Worm (Caenorhabditis elegans) whole organism, L4 larva: ENCODE results near the gene anoh-2.

Experiments used
- D1046.2 ChIP-seq: fragments of 200-800 bp; sonication (Bioruptor generic); IDR thresholded peaks from 2 replicates; pipeline ENCODE4 v1.3.6; 2022; ENCODE audit warnings: missing genetic modification characterization, missing compliant biosample characterization
- F37D6.2 ChIP-seq: sonication (generic microtip); optimal IDR thresholded peaks from 2 replicates; lab custom pipeline; 2016; ENCODE audit warnings: mild to moderate bottlenecking, missing genetic modification characterization, missing compliant biosample characterization
- F44E2.7 ChIP-seq: fragments of 200-800 bp; sonication (Bioruptor generic); IDR thresholded peaks from 2 replicates; pipeline ENCODE4 v2.1.2; 2022; ENCODE audit warnings: missing genetic modification characterization, missing compliant biosample characterization
- F49E8.2 ChIP-seq: sonication (generic microtip); optimal IDR thresholded peaks from 2 replicates; lab custom pipeline; 2016; ENCODE audit warnings: missing compliant biosample characterization, mild to moderate bottlenecking, missing genetic modification characterization, borderline replicate concordance
- T26A8.4 ChIP-seq: fragments of 200-800 bp; sonication (Bioruptor generic); IDR thresholded peaks from 2 replicates; pipeline ENCODE4 v1.3.6; 2022; ENCODE audit warnings: missing genetic modification characterization, missing compliant biosample characterization
- ZK546.5 ChIP-seq, 2 experiments: sonication (generic microtip); optimal IDR thresholded peaks; 2 replicates each; lab custom pipeline; 2017; ENCODE audit warnings: missing biosample characterization in 2 of 2, missing genetic modification characterization in 2 of 2
- aha-1 ChIP-seq: fragments of 150-350 bp; peaks from one replicate; lab custom pipeline; 2014; ENCODE audit warnings: missing biosample characterization, missing genetic modification characterization
- ama-1 ChIP-seq: fragments of 150-350 bp; optimal IDR thresholded peaks from 2 replicates; lab custom pipeline; 2014; ENCODE audit warnings: inconsistent platforms, mixed read lengths
- attf-4 ChIP-seq: sonication (generic microtip); optimal IDR thresholded peaks from 3 replicates; lab custom pipeline; 2017; ENCODE audit warnings: missing biosample characterization, missing genetic modification characterization
- ceh-44 ChIP-seq: fragments of 200-800 bp; sonication (Bioruptor generic); IDR thresholded peaks from 2 replicates; pipeline ENCODE4 v1.3.6; 2022; ENCODE audit warnings: missing genetic modification reagents, missing genetic modification characterization, missing compliant biosample characterization
- ceh-82 ChIP-seq: sonication (generic microtip); optimal IDR thresholded peaks from 2 replicates; lab custom pipeline; 2017; ENCODE audit warnings: missing biosample characterization, missing genetic modification characterization
- cey-2 ChIP-seq: sonication (generic microtip); optimal IDR thresholded peaks from 3 replicates; lab custom pipeline; 2017; ENCODE audit warnings: missing genetic modification characterization, mild to moderate bottlenecking, missing compliant biosample characterization, antibody characterized with exemption, borderline replicate concordance; ENCODE audit not compliant: insufficient read depth
- ctbp-1 ChIP-seq: fragments of 200-800 bp; sonication (Bioruptor generic); IDR thresholded peaks from 2 replicates; pipeline ENCODE4 v1.3.6; 2022; ENCODE audit warnings: missing genetic modification reagents, missing genetic modification characterization, missing compliant biosample characterization
- daf-16 ChIP-seq, 3 experiments: sonication (generic microtip); optimal IDR thresholded peaks; 2 replicates each; lab custom pipeline; 2016 to 2017; ENCODE audit warnings: missing genetic modification characterization in 3 of 3, missing genetic modification reagents in 3 of 3, mild to moderate bottlenecking in 2 of 3, missing compliant biosample characterization in 2 of 3, missing biosample characterization in 1 of 3, moderate library complexity in 1 of 3
- dmd-8 ChIP-seq: fragments of 200-800 bp; sonication (Bioruptor generic); IDR thresholded peaks from 2 replicates; pipeline ENCODE4 v1.3.6; 2022; ENCODE audit warnings: missing genetic modification characterization, missing compliant biosample characterization
- dmd-9 ChIP-seq: fragments of 200-800 bp; sonication (Bioruptor generic); IDR thresholded peaks from 2 replicates; pipeline ENCODE4 v1.3.6; 2022; ENCODE audit warnings: missing genetic modification reagents, missing genetic modification characterization, missing compliant biosample characterization
- dve-1 ChIP-seq: sonication (generic microtip); optimal IDR thresholded peaks from 2 replicates; lab custom pipeline; 2017; ENCODE audit warnings: antibody characterized with exemption, mild to moderate bottlenecking, missing genetic modification characterization, missing compliant biosample characterization; ENCODE audit not compliant: insufficient read depth
- fkh-10 ChIP-seq: fragments of 150-350 bp; optimal IDR thresholded peaks from 2 replicates; lab custom pipeline; 2014; ENCODE audit warnings: missing biosample characterization, missing genetic modification reagents, missing genetic modification characterization
- gei-8 ChIP-seq: fragments of 200-800 bp; sonication (Bioruptor generic); optimal IDR thresholded peaks from 2 replicates; lab custom pipeline; 2018; ENCODE audit warnings: mild to moderate bottlenecking, missing genetic modification characterization, missing compliant biosample characterization
- hmg-1.1 ChIP-seq: fragments of 200-800 bp; sonication (Bioruptor generic); IDR thresholded peaks from 2 replicates; pipeline ENCODE4 v1.3.6; 2022; ENCODE audit warnings: missing genetic modification reagents, missing genetic modification characterization, missing compliant biosample characterization
- lim-7 ChIP-seq: fragments of 200-800 bp; sonication (Bioruptor generic); IDR thresholded peaks from 2 replicates; pipeline ENCODE4 v1.3.6; 2022; ENCODE audit warnings: missing genetic modification characterization, missing compliant biosample characterization
- lin-1 ChIP-seq: fragments of 200-800 bp; sonication (Bioruptor generic); IDR thresholded peaks from 2 replicates; pipeline ENCODE4 v1.3.6; 2022; ENCODE audit warnings: missing genetic modification reagents, missing genetic modification characterization, missing compliant biosample characterization
- lin-13 ChIP-seq: fragments of 150-350 bp; optimal IDR thresholded peaks from 2 replicates; lab custom pipeline; 2014; ENCODE audit warnings: missing biosample characterization, missing genetic modification reagents, missing genetic modification characterization
- lin-15B ChIP-seq: fragments of 150-350 bp; sonication (generic microtip); optimal IDR thresholded peaks from 3 replicates; lab custom pipeline; 2014; ENCODE audit warnings: missing biosample characterization, missing genetic modification characterization
- lin-29 ChIP-seq: fragments of 200-800 bp; sonication (Bioruptor generic); IDR thresholded peaks from 2 replicates; pipeline ENCODE4 v1.3.6; 2022; ENCODE audit warnings: missing genetic modification reagents, missing genetic modification characterization, missing compliant biosample characterization
- lin-38 ChIP-seq: fragments of 200-800 bp; sonication (Bioruptor generic); IDR thresholded peaks from 2 replicates; pipeline ENCODE4 v1.3.6; 2022; ENCODE audit warnings: missing genetic modification reagents, missing genetic modification characterization, missing compliant biosample characterization
- lin-39 ChIP-seq: fragments of 150-350 bp; optimal IDR thresholded peaks from 2 replicates; lab custom pipeline; 2014; ENCODE audit warnings: missing biosample characterization, missing genetic modification reagents, missing genetic modification characterization
- lir-3 ChIP-seq: sonication (generic microtip); optimal IDR thresholded peaks from 2 replicates; lab custom pipeline; 2016; ENCODE audit warnings: mild to moderate bottlenecking, missing genetic modification characterization, missing compliant biosample characterization
- madf-5 ChIP-seq, 2 experiments: fragments of 200-800 bp; sonication (Bioruptor generic); IDR thresholded peaks; 2 replicates each; pipeline ENCODE4 v1.3.6; 2022; ENCODE audit warnings: missing compliant biosample characterization in 2 of 2, missing genetic modification characterization in 2 of 2
- mdl-1 ChIP-seq, 2 experiments: fragments of 150-350 bp in 1 of 2; sonication (generic microtip) in 1 of 2; optimal IDR thresholded peaks; 2 replicates each; lab custom pipeline; 2014 to 2017; ENCODE audit warnings: missing biosample characterization in 2 of 2, missing genetic modification characterization in 2 of 2
- mep-1 ChIP-seq: fragments of 150-350 bp; sonication (generic microtip); optimal IDR thresholded peaks from 3 replicates; lab custom pipeline; 2014; ENCODE audit warnings: missing biosample characterization, missing genetic modification characterization
- mxl-2 ChIP-seq: fragments of 200-800 bp; sonication (Bioruptor generic); conservative IDR thresholded peaks from 2 replicates; pipeline ENCODE4 v1.3.6; 2022; ENCODE audit warnings: missing genetic modification reagents, missing genetic modification characterization, missing compliant biosample characterization
- mxl-3 ChIP-seq: fragments of 200-800 bp; sonication (Bioruptor generic); optimal IDR thresholded peaks from 2 replicates; lab custom pipeline; 2018; ENCODE audit warnings: mild to moderate bottlenecking, missing genetic modification characterization, missing compliant biosample characterization
- nhr-10 ChIP-seq: fragments of 150-350 bp; optimal IDR thresholded peaks from 2 replicates; lab custom pipeline; 2014; ENCODE audit warnings: missing biosample characterization, missing genetic modification characterization
- nhr-102 ChIP-seq: sonication (generic microtip); optimal IDR thresholded peaks from 2 replicates; lab custom pipeline; 2016; ENCODE audit warnings: mild to moderate bottlenecking, missing genetic modification characterization, moderate library complexity, missing compliant biosample characterization
- nhr-11 ChIP-seq: fragments of 150-350 bp; optimal IDR thresholded peaks from 2 replicates; lab custom pipeline; 2014; ENCODE audit warnings: missing biosample characterization, missing genetic modification characterization
- nhr-237 ChIP-seq: sonication (generic microtip); optimal IDR thresholded peaks from 2 replicates; lab custom pipeline; 2017; ENCODE audit warnings: missing biosample characterization, missing genetic modification characterization
- nhr-25 ChIP-seq: sonication (generic microtip); optimal IDR thresholded peaks from 2 replicates; lab custom pipeline; 2017; ENCODE audit warnings: missing genetic modification characterization, mild to moderate bottlenecking, missing compliant biosample characterization, antibody characterized with exemption, moderate library complexity, borderline replicate concordance; ENCODE audit not compliant: insufficient read depth
- php-3 ChIP-seq: fragments of 200-800 bp; sonication (Bioruptor generic); IDR thresholded peaks from 2 replicates; pipeline ENCODE4 v1.3.6; 2022; ENCODE audit warnings: missing genetic modification reagents, missing genetic modification characterization, missing compliant biosample characterization
- saeg-2 ChIP-seq: fragments of 200-800 bp; sonication (Bioruptor generic); IDR thresholded peaks from 2 replicates; pipeline ENCODE4 v1.3.6; 2022; ENCODE audit warnings: missing genetic modification reagents, missing genetic modification characterization, missing compliant biosample characterization
- snpc-1.2 ChIP-seq: fragments of 200-800 bp; sonication (Bioruptor generic); IDR thresholded peaks from 2 replicates; pipeline ENCODE4 v1.3.6; 2022; ENCODE audit warnings: missing genetic modification reagents, missing genetic modification characterization, missing compliant biosample characterization
- snpc-4 ChIP-seq: fragments of 150-350 bp; optimal IDR thresholded peaks from 2 replicates; lab custom pipeline; 2014; ENCODE audit warnings: missing biosample characterization, missing genetic modification characterization
- tra-1 ChIP-seq: fragments of 200-800 bp; sonication (Bioruptor generic); IDR thresholded peaks from 2 replicates; pipeline ENCODE4 v1.3.6; 2022; ENCODE audit warnings: missing genetic modification reagents, missing genetic modification characterization, missing compliant biosample characterization
- unc-62 ChIP-seq, 3 experiments: fragments of 150-350 bp in 1 of 3; sonication (generic microtip); optimal IDR thresholded peaks in 2 of 3; peaks in 1 of 3; 1 replicate in 1 of 3; 2 replicates in 2 of 3; lab custom pipeline; 2014 to 2017; ENCODE audit warnings: missing biosample characterization in 3 of 3, missing genetic modification characterization in 3 of 3, missing genetic modification reagents in 3 of 3, missing genotype in 1 of 3
- vab-7 ChIP-seq: fragments of 200-800 bp; sonication (Bioruptor generic); IDR thresholded peaks from 2 replicates; pipeline ENCODE4 v1.3.6; 2022; ENCODE audit warnings: missing genetic modification reagents, missing genetic modification characterization, missing compliant biosample characterization
- zfp-3 ChIP-seq: fragments of 200-800 bp; sonication (Bioruptor generic); conservative IDR thresholded peaks from 2 replicates; pipeline ENCODE4 v1.3.6; 2022; ENCODE audit warnings: missing genetic modification reagents, missing genetic modification characterization, missing compliant biosample characterization
- zip-11 ChIP-seq: fragments of 200-800 bp; sonication (Bioruptor generic); IDR thresholded peaks from 2 replicates; pipeline ENCODE4 v1.3.6; 2022; ENCODE audit warnings: missing genetic modification characterization, missing compliant biosample characterization
- zip-2 ChIP-seq: fragments of 150-350 bp; optimal IDR thresholded peaks from 2 replicates; lab custom pipeline; 2014; ENCODE audit warnings: missing biosample characterization, missing genetic modification characterization
- ztf-7 ChIP-seq: fragments of 150-350 bp; optimal IDR thresholded peaks from 2 replicates; lab custom pipeline; 2014; ENCODE audit warnings: missing biosample characterization, missing genetic modification characterization

anoh-2 gene

DNA sequence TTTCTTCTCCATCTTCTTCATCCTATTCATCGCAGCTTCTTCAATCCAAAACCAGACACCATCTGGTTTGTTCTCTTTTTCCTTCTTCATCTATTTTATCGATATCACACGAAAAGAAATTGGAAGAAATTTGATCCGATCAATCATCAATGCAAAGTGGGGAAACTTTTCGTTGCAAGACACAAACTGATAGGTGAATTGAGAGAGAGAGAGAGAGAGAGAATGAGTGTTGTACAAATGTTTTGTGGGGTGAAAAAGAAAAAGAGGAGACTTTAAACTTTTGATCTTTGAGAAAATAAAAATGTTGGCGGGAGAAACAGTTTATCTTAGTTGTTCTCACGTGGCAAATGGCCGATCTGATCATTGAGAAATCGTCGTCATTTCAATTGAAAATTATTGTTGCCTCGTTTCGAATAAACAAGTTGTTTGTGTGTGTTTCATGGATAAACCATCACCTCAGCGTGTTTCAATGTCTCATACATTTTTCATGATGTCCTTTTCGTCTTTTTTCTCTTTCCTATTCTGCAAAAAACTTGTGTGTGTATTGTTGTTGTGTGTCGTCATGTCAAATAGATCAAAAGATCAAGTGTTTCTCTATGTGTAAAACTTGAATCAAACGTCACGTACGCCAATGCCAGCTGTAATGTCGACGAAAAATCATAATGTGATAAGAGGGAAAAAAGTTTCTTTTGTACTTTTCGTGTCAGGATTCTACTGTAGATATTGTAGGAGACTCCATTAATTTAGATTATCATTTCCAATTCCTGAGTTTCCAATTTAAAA, 45.4 kb upstream of the anoh-2 start (continued):
- TF ChIP-seq ztf-7: peak; percentile 45
- TF ChIP-seq zip-11: no peak
- no peak for TF ChIP-seq nhr-237 (tag; lab: Kevin White, UChicago)
- TF ChIP-seq lin-1 (GFP tag; lab: Robert Waterston, UW): peak; percentile 7; the same call in 1 of the 2 replicates
- no peak for TF ChIP-seq hmg-1.1 (GFP tag; lab: Robert Waterston, UW)
- TF ChIP-seq lin-13 (GFP tag; lab: Kevin White, UChicago): no peak
- TF ChIP-seq mxl-2 (GFP tag; lab: Robert Waterston, UW): no peak
- TF ChIP-seq nhr-102 (tag; lab: Kevin White, UChicago): no peak
- TF ChIP-seq dmd-8 (GFP tag; lab: Robert Waterston, UW): no peak
- no peak for TF ChIP-seq madf-5 (GFP tag; IDR thresholded peaks at IDR 0.05; lab: Robert Waterston, UW)
- TF ChIP-seq ceh-44: no peak
- no peak for TF ChIP-seq F44E2.7 (GFP tag; lab: Robert Waterston, UW)
- no peak for TF ChIP-seq vab-7 (GFP tag; lab: Robert Waterston, UW)
- no peak for TF ChIP-seq snpc-1.2 (GFP tag; lab: Robert Waterston, UW)
- TF ChIP-seq lir-3: no peak
- no peak for TF ChIP-seq snpc-4 (tag; lab: Kevin White, UChicago)
- no peak for TF ChIP-seq T26A8.4
- TF ChIP-seq zfp-3 (GFP tag; lab: Robert Waterston, UW): no peak
- no peak for TF ChIP-seq nhr-25 (tag; lab: Kevin White, UChicago)
- no peak for TF ChIP-seq php-3 (GFP tag; lab: Robert Waterston, UW)
- no peak for TF ChIP-seq lin-29
- TF ChIP-seq D1046.2: no peak
- no peak for TF ChIP-seq ama-1 (lab: Kevin White, UChicago)
- TF ChIP-seq lin-38 (GFP tag; lab: Robert Waterston, UW): no peak
- peak; percentile 63 for TF ChIP-seq zip-2 (tag; lab: Kevin White, UChicago)
- TF ChIP-seq gei-8 (GFP tag; lab: Kevin White, UChicago): peak; percentile 33
- TF ChIP-seq ctbp-1 (GFP tag; lab: Robert Waterston, UW): no peak
- peak; percentile 12 for TF ChIP-seq cey-2 (tag; lab: Kevin White, UChicago)
- no peak for TF ChIP-seq dmd-9 (GFP tag; lab: Robert Waterston, UW)
- no peak for TF ChIP-seq attf-4 (tag; lab: Kevin White, UChicago)
- peak; percentile 39 to 67 for TF ChIP-seq mdl-1 (tag; optimal IDR thresholded peaks at IDR 0.05; lab: Kevin White, UChicago)
- peak; percentile 94 for TF ChIP-seq aha-1 (tag; lab: Kevin White, UChicago)
- no peak for TF ChIP-seq daf-16 (GFP tag; optimal IDR thresholded peaks at IDR 0.05; lab: Kevin White, UChicago)
- peak; percentile 93 for TF ChIP-seq daf-16 (tag; optimal IDR thresholded peaks at IDR 0.05; lab: Kevin White, UChicago)
- TF ChIP-seq F37D6.2 (tag; lab: Kevin White, UChicago): no peak
- TF ChIP-seq lim-7 (GFP tag; lab: Robert Waterston, UW): no peak
- peak in 1 of 2 experiments; percentile 96 for TF ChIP-seq unc-62 (GFP tag; optimal IDR thresholded peaks at IDR 0.05 in 1 of 2; lab: Kevin White, UChicago)
- no peak for TF ChIP-seq unc-62 (tag; optimal IDR thresholded peaks at IDR 0.05; lab: Kevin White, UChicago)
- peak; percentile 46 for TF ChIP-seq nhr-10 (tag; lab: Kevin White, UChicago)
- TF ChIP-seq F49E8.2 (tag; lab: Kevin White, UChicago): no peak
- no peak; the same call in 1 of the 2 replicates for TF ChIP-seq tra-1 (GFP tag; lab: Robert Waterston, UW)
- peak; percentile 64 for TF ChIP-seq mep-1 (tag; lab: Kevin White, UChicago)
- no peak for TF ChIP-seq lin-15B (tag; lab: Kevin White, UChicago)
- peak; percentile 21 for TF ChIP-seq nhr-11
- TF ChIP-seq dve-1 (tag; lab: Kevin White, UChicago): peak; percentile 67
- no peak for TF ChIP-seq fkh-10 (GFP tag; lab: Kevin White, UChicago)
- TF ChIP-seq ceh-82 (tag; lab: Kevin White, UChicago): no peak
- no peak for TF ChIP-seq ZK546.5 (tag; optimal IDR thresholded peaks at IDR 0.05; lab: Kevin White, UChicago)
- peak; percentile 27 for TF ChIP-seq mxl-3 (GFP tag; lab: Kevin White, UChicago)
- TF ChIP-seq lin-39: no peak
- TF ChIP-seq saeg-2 (GFP tag; lab: Robert Waterston, UW): no peak
